Fruit fly (Drosophila melanogaster) S2 (cell line): ENCODE results near the gene Aos1.

Source experiments
- CG8478 ChIP-seq: fragments of >200 bp; optimal IDR thresholded peaks from 2 replicates; lab custom pipeline; 2018
- CTCF ChIP-seq, 2 experiments: fragments of >200 bp; optimal IDR thresholded peaks; 2 replicates each; lab custom pipeline; 2018

- TF ChIP-seq CTCF (optimal IDR thresholded peaks at IDR 0.05; lab: Kevin White, UChicago) (peak; percentile 6 to 13), CG8478 (lab: Kevin White, UChicago) (no peak)
Measured at dm6 chr3R:12401672-12402296, 31.8 kb downstream of the Aos1 start, which contains the start of gene DNAlig3.
